Fruit fly (Drosophila melanogaster) ovary, adult (tissue): ENCODE data around the gene crp.

Experiments used
- CG17801 ChIP-seq: fragments of 200-800 bp; optimal IDR thresholded peaks from 2 replicates; lab custom pipeline; 2019; ENCODE audit warnings: missing biosample characterization, mild to moderate bottlenecking, missing genetic modification characterization, moderate library complexity; ENCODE audit not compliant: partially characterized antibody

Gene crp

DNA sequence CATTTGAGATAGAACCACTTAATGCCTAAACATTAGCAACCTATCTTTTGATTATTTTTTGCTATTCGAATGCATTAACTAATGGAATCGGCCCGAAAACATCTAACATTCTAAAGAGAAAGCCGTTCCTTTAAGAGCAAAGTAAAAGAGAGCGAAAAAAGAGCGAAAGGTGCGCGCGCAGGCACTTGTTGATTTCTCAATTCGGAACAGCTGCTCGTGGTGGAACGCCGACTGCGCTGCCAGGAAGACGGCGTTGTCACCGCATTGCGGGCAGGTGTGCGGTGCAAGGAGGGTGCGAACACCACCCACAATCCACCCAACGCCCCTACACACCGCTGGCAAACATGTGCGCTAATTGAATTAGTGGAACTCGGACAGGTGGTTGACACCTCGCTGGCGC is 52.7 kb downstream of the crp start:
- TF ChIP-seq CG17801 (GFP tag; lab: Kevin White, UChicago): no peak

DNA sequence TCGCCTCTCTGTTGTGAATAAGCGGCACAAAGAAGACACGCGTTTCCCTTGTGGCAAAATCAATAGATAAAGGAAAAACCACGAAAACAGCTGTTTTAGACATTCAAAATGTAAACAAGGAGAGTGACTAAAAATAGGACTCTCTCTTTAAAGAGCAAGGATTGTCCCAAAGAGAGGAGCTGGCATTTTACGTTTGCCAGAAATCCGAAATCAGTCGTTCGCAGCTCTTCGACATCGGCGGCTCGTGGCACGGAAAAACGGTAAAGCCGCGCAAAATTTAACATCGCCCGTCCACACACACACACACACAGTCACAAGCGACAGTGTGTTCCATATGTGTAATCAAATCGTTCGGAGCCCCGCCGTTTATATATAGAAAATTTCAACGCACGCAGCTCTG is 56.3 kb downstream of the crp start, which contains the start of gene Ca-Ma2d:
Ca-Ma2d (plus strand) TSS at position 211 of the 400 bp plus-strand sequence.
- no peak for TF ChIP-seq CG17801 (GFP tag; lab: Kevin White, UChicago)

- TF ChIP-seq CG17801 (GFP tag; lab: Kevin White, UChicago): no peak
Measured at dm6 chr2L:16223981-16224380, 63.5 kb downstream of the crp start.

DNA sequence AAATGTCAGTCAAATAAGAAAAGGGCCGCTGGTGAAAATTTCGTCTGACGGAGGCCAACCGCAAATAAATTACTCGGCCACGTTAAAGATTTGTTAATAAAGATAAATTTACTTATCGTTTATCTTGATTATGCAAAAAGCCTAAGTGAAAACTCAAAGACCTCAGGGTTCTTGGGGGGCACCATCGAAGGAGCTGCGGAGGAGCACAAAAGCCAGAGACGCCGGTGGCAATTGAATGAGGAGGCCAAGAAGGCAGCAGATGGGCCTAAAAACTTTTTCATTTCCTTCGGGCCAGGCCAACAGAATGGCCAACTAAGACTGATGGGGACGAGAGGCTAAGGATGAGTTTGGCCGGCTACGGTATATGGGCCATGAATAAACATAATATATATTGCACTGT is 71.2 kb downstream of the crp start:
- TF ChIP-seq CG17801 (GFP tag; lab: Kevin White, UChicago): no peak
